Worm (Caenorhabditis elegans): ENCODE measurements around the gene F38E1.3.
A peak's percentile ranks its signal among the peaks of the same experiment; 100 is the strongest.

DNA sequence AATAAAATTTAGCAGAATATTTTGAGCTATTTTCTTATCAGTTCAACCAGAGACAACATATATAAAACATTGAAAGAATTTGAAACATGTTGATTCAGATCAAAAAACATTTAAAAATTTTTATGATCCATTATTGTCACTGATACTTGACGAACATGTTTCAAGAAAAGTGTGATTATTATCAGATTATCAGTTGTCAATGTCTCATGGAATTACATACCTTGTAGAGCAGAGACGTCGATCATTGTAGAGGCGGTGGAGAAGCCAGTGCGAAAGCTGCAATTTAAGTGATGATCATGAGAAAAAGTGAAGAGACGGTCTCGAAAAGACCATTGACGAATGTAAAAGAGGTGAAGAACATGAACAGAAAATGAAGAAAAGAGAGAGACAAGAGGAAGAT, 26.4 kb downstream of the F38E1.3 start, which contains the start of gene F52E1.9:
- TF ChIP-seq jun-1 (tag; optimal IDR thresholded peaks at IDR 0.05): no peak
- no peak for TF ChIP-seq aha-1 (tag)
- peak; percentile 61 for TF ChIP-seq hlh-30 (tag; optimal IDR thresholded peaks at IDR 0.05; ENCODE audit: insufficient read depth)
- TF ChIP-seq tag-97 (GFP tag; IDR thresholded peaks at IDR 0.05): no peak
- TF ChIP-seq fos-1 (tag; optimal IDR thresholded peaks at IDR 0.05): no peak
- no peak for TF ChIP-seq egl-27 (tag; optimal IDR thresholded peaks at IDR 0.05)
- no peak for TF ChIP-seq snpc-1.2 (GFP tag; IDR thresholded peaks at IDR 0.05)
- no peak for TF ChIP-seq Y48G9A.11 (GFP tag; IDR thresholded peaks at IDR 0.05)
- peak in 1 of 2 experiments; percentile 25 for TF ChIP-seq mdl-1 (tag; optimal IDR thresholded peaks at IDR 0.05)

All from whole organism, L4 larva.